Fruit fly (Drosophila melanogaster): ENCODE measurements around the gene Idh.

The Idh gene

DNA sequence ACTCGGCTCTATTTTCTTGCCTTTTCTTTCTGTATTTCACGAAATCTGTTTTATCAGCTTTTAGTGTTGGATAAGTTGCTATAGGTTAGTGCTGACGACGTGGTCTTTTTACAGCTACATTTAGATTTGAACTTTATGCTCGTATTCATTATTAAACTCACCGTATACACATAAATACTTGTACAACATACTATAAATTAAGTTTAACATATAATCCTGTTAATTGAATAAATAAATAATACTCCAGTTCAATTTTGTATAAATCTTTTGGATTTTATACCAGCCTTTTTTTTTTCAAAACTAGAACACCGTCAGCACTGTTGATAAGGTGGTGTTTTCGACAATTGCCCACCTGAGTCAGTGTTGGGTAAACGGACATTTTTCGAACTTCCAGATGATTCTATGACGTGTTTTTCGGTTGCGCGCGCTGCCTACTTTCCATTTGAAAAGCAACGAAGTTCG, 51.8 kb downstream of the Idh start, which contains the start of gene BI-1 (continued):
- 0 out of 3 replicates have a peak, but pooled peaks have one; percentile 7 for TF ChIP-seq CG6175 (GFP tag; IDR thresholded peaks at IDR 0.05)
- peak in 1 of 3 experiments; percentile 43 for TF ChIP-seq Stat92E (GFP tag; optimal IDR thresholded peaks at IDR 0.05)
- no peak for TF ChIP-seq Dip2 (GFP tag; IDR thresholded peaks at IDR 0.05)
- peak; percentile 81 for TF ChIP-seq phol (tag; optimal IDR thresholded peaks at IDR 0.05)
- no peak for TF ChIP-seq CG7357 (GFP tag; IDR thresholded peaks at IDR 0.05)
- TF ChIP-seq D19A (tag; optimal IDR thresholded peaks at IDR 0.05) = no peak
- no peak for TF ChIP-seq z (GFP tag; IDR thresholded peaks at IDR 0.05)
- TF ChIP-seq Xrp1 (GFP tag; IDR thresholded peaks at IDR 0.05) = peak; percentile 47
- peak; percentile 100 for TF ChIP-seq CG10267 (tag; optimal IDR thresholded peaks at IDR 0.05)
- no peak for TF ChIP-seq eve (GFP tag; optimal IDR thresholded peaks at IDR 0.05)
- no peak for TF ChIP-seq lov (optimal IDR thresholded peaks at IDR 0.05)
- no peak for TF ChIP-seq lov (GFP tag; IDR thresholded peaks at IDR 0.05)
- TF ChIP-seq Dbx (GFP tag; IDR thresholded peaks at IDR 0.05) = peak; percentile 74; the same call in 2 of the 3 replicates
- no peak for TF ChIP-seq Eip74EF (GFP tag; optimal IDR thresholded peaks at IDR 0.05)
- TF ChIP-seq br (optimal IDR thresholded peaks at IDR 0.05) = no peak
- TF ChIP-seq cwo (GFP tag; optimal IDR thresholded peaks at IDR 0.05) = peak; percentile 63
- TF ChIP-seq prd (optimal IDR thresholded peaks at IDR 0.05) = no peak
- TF ChIP-seq prd (GFP tag; IDR thresholded peaks at IDR 0.05) = peak; percentile 58; the same call in 2 of the 3 replicates
- TF ChIP-seq Taf1 (GFP tag; IDR thresholded peaks at IDR 0.05) = no peak
- peak; percentile 35 for TF ChIP-seq Chrac-16 (GFP tag; optimal IDR thresholded peaks at IDR 0.05)
- peak; percentile 44 for TF ChIP-seq CG3995 (GFP tag; optimal IDR thresholded peaks at IDR 0.05)
- peak; percentile 88 for TF ChIP-seq YL-1 (GFP tag; optimal IDR thresholded peaks at IDR 0.05)
- no peak for TF ChIP-seq en (GFP tag; optimal IDR thresholded peaks at IDR 0.05)
- no peak for TF ChIP-seq B-H1 (GFP tag; IDR thresholded peaks at IDR 0.05)
- TF ChIP-seq CG9727 (GFP tag; optimal IDR thresholded peaks at IDR 0.05) = peak; percentile 63
- TF ChIP-seq CG10209 (GFP tag; optimal IDR thresholded peaks at IDR 0.05) = peak; percentile 54
- TF ChIP-seq B-H2 (GFP tag; optimal IDR thresholded peaks at IDR 0.05) = peak; percentile 74
- TF ChIP-seq CG6791 (GFP tag; IDR thresholded peaks at IDR 0.05; ENCODE audit: partially characterized antibody) = no peak
- no peak for TF ChIP-seq MTF-1 (GFP tag; optimal IDR thresholded peaks at IDR 0.05; ENCODE audit: borderline replicate concordance)
- TF ChIP-seq CG6689 (GFP tag; IDR thresholded peaks at IDR 0.05) = peak; percentile 71
- no peak for TF ChIP-seq CG1024 (GFP tag; IDR thresholded peaks at IDR 0.05)
- TF ChIP-seq HLH4C (GFP tag; IDR thresholded peaks at IDR 0.05; ENCODE audit: partially characterized antibody) = no peak
- peak; percentile 42 for TF ChIP-seq trem (tag; optimal IDR thresholded peaks at IDR 0.05)
- no peak for TF ChIP-seq CG2202 (tag; optimal IDR thresholded peaks at IDR 0.05)
- peak; percentile 63 for TF ChIP-seq CG30020 (tag; optimal IDR thresholded peaks at IDR 0.05)
- no peak for TF ChIP-seq CG10321 (GFP tag; IDR thresholded peaks at IDR 0.05)
- no peak for TF ChIP-seq CG3163 (GFP tag; optimal IDR thresholded peaks at IDR 0.05)
- no peak for TF ChIP-seq TFAM (GFP tag; optimal IDR thresholded peaks at IDR 0.05)
- TF ChIP-seq tna (GFP tag; IDR thresholded peaks at IDR 0.05; ENCODE audit: partially characterized antibody) = no peak
- TF ChIP-seq CG3065 (GFP tag; optimal IDR thresholded peaks at IDR 0.05) = no peak
- TF ChIP-seq CG1233 (GFP tag; optimal IDR thresholded peaks at IDR 0.05) = peak; percentile 79
- TF ChIP-seq CG1832 (GFP tag; optimal IDR thresholded peaks at IDR 0.05) = no peak
- TF ChIP-seq CG30431 (GFP tag; optimal IDR thresholded peaks at IDR 0.05) = no peak
- no peak for TF ChIP-seq ap (GFP tag; IDR thresholded peaks at IDR 0.05)
- TF ChIP-seq ara (GFP tag; IDR thresholded peaks at IDR 0.05) = no peak
- no peak for TF ChIP-seq CG10959 (GFP tag; IDR thresholded peaks at IDR 0.05)
- TF ChIP-seq CG4360 (GFP tag; IDR thresholded peaks at IDR 0.05) = no peak
- peak; percentile 16; the same call in 1 of the 3 replicates for TF ChIP-seq croc (GFP tag; conservative IDR thresholded peaks at IDR 0.05)
- TF ChIP-seq Sin3A (optimal IDR thresholded peaks at IDR 0.05) = peak; percentile 42
- TF ChIP-seq gfzf (GFP tag; optimal IDR thresholded peaks at IDR 0.05) = peak; percentile 15
- peak; percentile 15 for TF ChIP-seq CG2875 (GFP tag; optimal IDR thresholded peaks at IDR 0.05)
- TF ChIP-seq seq (GFP tag; IDR thresholded peaks at IDR 0.05) = no peak

Measured in whole organism, embryonic.